Worm (Caenorhabditis elegans) whole organism, mixed stage, embryonic: ENCODE data around the gene str-253.

Experiments used
- M03D4.4 ChIP-seq: sonication (generic microtip); optimal IDR thresholded peaks from 2 replicates; lab custom pipeline; 2017; ENCODE audit warnings: mild to moderate bottlenecking, missing genetic modification characterization, missing compliant biosample characterization
- blmp-1 ChIP-seq: fragments of 150-350 bp; optimal IDR thresholded peaks from 2 replicates; lab custom pipeline; 2014; ENCODE audit warnings: missing biosample characterization, missing genetic modification characterization
- ceh-43 ChIP-seq: fragments of 200-800 bp; sonication (Bioruptor generic); optimal IDR thresholded peaks from 2 replicates; lab custom pipeline; 2018; ENCODE audit warnings: mild to moderate bottlenecking, missing genetic modification characterization, moderate library complexity, missing compliant biosample characterization
- ceh-83 ChIP-seq: fragments of 200-800 bp; sonication (Bioruptor generic); optimal IDR thresholded peaks from 2 replicates; lab custom pipeline; 2018; ENCODE audit warnings: mild to moderate bottlenecking, missing genetic modification characterization, missing compliant biosample characterization
- ces-1 ChIP-seq: fragments of 150-350 bp; optimal IDR thresholded peaks from 2 replicates; lab custom pipeline; 2014; ENCODE audit warnings: missing biosample characterization, missing genetic modification reagents, missing genetic modification characterization
- cnd-1 ChIP-seq: fragments of 200-800 bp; sonication (Bioruptor generic); optimal IDR thresholded peaks from 2 replicates; lab custom pipeline; 2018; ENCODE audit warnings: mild to moderate bottlenecking, missing genetic modification characterization, missing compliant biosample characterization
- drap-1 ChIP-seq: fragments of 200-800 bp; sonication (Bioruptor generic); optimal IDR thresholded peaks from 3 replicates; lab custom pipeline; 2018; ENCODE audit warnings: mild to moderate bottlenecking, missing genetic modification characterization, missing compliant biosample characterization
- elt-1 ChIP-seq: sonication (generic microtip); optimal IDR thresholded peaks from 2 replicates; lab custom pipeline; 2017; ENCODE audit warnings: missing genetic modification characterization, mild to moderate bottlenecking, missing compliant biosample characterization, antibody characterized with exemption, moderate library complexity, borderline replicate concordance; ENCODE audit not compliant: insufficient read depth
- elt-3 ChIP-seq: fragments of 150-350 bp; optimal IDR thresholded peaks from 2 replicates; lab custom pipeline; 2014; ENCODE audit warnings: missing biosample characterization, missing genetic modification characterization
- flh-1 ChIP-seq: fragments of 200-800 bp; sonication (Bioruptor generic); optimal IDR thresholded peaks from 2 replicates; lab custom pipeline; 2018; ENCODE audit warnings: mild to moderate bottlenecking, missing genetic modification characterization, moderate library complexity, missing compliant biosample characterization
- ham-2 ChIP-seq: fragments of 200-800 bp; sonication (Bioruptor generic); optimal IDR thresholded peaks from 2 replicates; lab custom pipeline; 2018; ENCODE audit warnings: mild to moderate bottlenecking, missing genetic modification characterization, missing compliant biosample characterization
- hlh-1 ChIP-seq: fragments of 150-350 bp; optimal IDR thresholded peaks from 2 replicates; lab custom pipeline; 2014; ENCODE audit warnings: missing biosample characterization, missing genetic modification reagents, missing genetic modification characterization
- lin-13 ChIP-seq: fragments of 150-350 bp; optimal IDR thresholded peaks from 2 replicates; lab custom pipeline; 2014; ENCODE audit warnings: missing biosample characterization, missing genetic modification characterization
- lin-32 ChIP-seq: fragments of 200-800 bp; sonication (Bioruptor generic); optimal IDR thresholded peaks from 2 replicates; lab custom pipeline; 2018; ENCODE audit warnings: mild to moderate bottlenecking, missing genetic modification characterization, missing compliant biosample characterization
- lsy-2 ChIP-seq: fragments of 150-350 bp; optimal IDR thresholded peaks from 2 replicates; lab custom pipeline; 2014; ENCODE audit warnings: missing biosample characterization, missing genetic modification characterization
- mep-1 ChIP-seq: fragments of 150-350 bp; optimal IDR thresholded peaks from 2 replicates; lab custom pipeline; 2017; ENCODE audit warnings: missing biosample characterization, missing genetic modification reagents, missing genetic modification characterization, inconsistent platforms
- mls-2 ChIP-seq: sonication (generic microtip); optimal IDR thresholded peaks from 2 replicates; lab custom pipeline; 2016; ENCODE audit warnings: mild to moderate bottlenecking, missing genetic modification characterization, moderate library complexity, missing compliant biosample characterization
- nhr-12 ChIP-seq: fragments of 150-350 bp; optimal IDR thresholded peaks from 2 replicates; lab custom pipeline; 2014; ENCODE audit warnings: missing biosample characterization, missing genetic modification characterization
- nhr-2 ChIP-seq: fragments of 150-350 bp; optimal IDR thresholded peaks from 2 replicates; lab custom pipeline; 2014; ENCODE audit warnings: missing biosample characterization, missing genetic modification characterization
- nhr-237 ChIP-seq: fragments of 150-350 bp; optimal IDR thresholded peaks from 2 replicates; lab custom pipeline; 2014; ENCODE audit warnings: missing biosample characterization, missing genetic modification characterization
- nhr-28 ChIP-seq: fragments of 150-350 bp; optimal IDR thresholded peaks from 2 replicates; lab custom pipeline; 2014; ENCODE audit warnings: missing biosample characterization, missing genetic modification characterization
- nhr-76 ChIP-seq: sonication (generic microtip); optimal IDR thresholded peaks from 2 replicates; lab custom pipeline; 2017; ENCODE audit warnings: missing biosample characterization, missing genetic modification characterization
- pha-4 ChIP-seq: fragments of 150-350 bp; optimal IDR thresholded peaks from 2 replicates; lab custom pipeline; 2018; ENCODE audit warnings: missing biosample characterization, missing genetic modification reagents, missing genetic modification characterization
- sem-2 ChIP-seq: fragments of 200-800 bp; sonication (Bioruptor generic); optimal IDR thresholded peaks from 2 replicates; lab custom pipeline; 2018; ENCODE audit warnings: mild to moderate bottlenecking, missing genetic modification characterization, missing compliant biosample characterization
- snpc-4 ChIP-seq: fragments of 150-350 bp; optimal IDR thresholded peaks from 2 replicates; lab custom pipeline; 2014; ENCODE audit warnings: missing biosample characterization, missing genetic modification characterization
- sptf-1 ChIP-seq: sonication (generic microtip); optimal IDR thresholded peaks from 2 replicates; lab custom pipeline; 2017; ENCODE audit warnings: mild to moderate bottlenecking, missing genetic modification characterization, moderate library complexity, missing compliant biosample characterization
- tbx-8 ChIP-seq: fragments of 200-800 bp; sonication (Bioruptor generic); optimal IDR thresholded peaks from 2 replicates; lab custom pipeline; 2018; ENCODE audit warnings: mild to moderate bottlenecking, missing genetic modification characterization, moderate library complexity, missing compliant biosample characterization
- unc-120 ChIP-seq: sonication (generic microtip); optimal IDR thresholded peaks from 2 replicates; lab custom pipeline; 2017; ENCODE audit warnings: missing genetic modification characterization, missing compliant biosample characterization; ENCODE audit not compliant: poor library complexity, severe bottlenecking
- unc-39 ChIP-seq: fragments of 150-350 bp; optimal IDR thresholded peaks from 2 replicates; lab custom pipeline; 2014; ENCODE audit warnings: missing biosample characterization, missing genetic modification characterization
- unc-62 ChIP-seq: fragments of 150-350 bp; optimal IDR thresholded peaks from 2 replicates; lab custom pipeline; 2014; ENCODE audit warnings: missing biosample characterization, missing genetic modification reagents, missing genetic modification characterization
- zip-8 ChIP-seq: fragments of 150-350 bp; optimal IDR thresholded peaks from 2 replicates; lab custom pipeline; 2014; ENCODE audit warnings: missing biosample characterization, missing genetic modification characterization
- ztf-11 ChIP-seq: fragments of 150-350 bp; optimal IDR thresholded peaks from 2 replicates; lab custom pipeline; 2014; ENCODE audit warnings: missing biosample characterization, missing genetic modification characterization

Gene str-253

DNA sequence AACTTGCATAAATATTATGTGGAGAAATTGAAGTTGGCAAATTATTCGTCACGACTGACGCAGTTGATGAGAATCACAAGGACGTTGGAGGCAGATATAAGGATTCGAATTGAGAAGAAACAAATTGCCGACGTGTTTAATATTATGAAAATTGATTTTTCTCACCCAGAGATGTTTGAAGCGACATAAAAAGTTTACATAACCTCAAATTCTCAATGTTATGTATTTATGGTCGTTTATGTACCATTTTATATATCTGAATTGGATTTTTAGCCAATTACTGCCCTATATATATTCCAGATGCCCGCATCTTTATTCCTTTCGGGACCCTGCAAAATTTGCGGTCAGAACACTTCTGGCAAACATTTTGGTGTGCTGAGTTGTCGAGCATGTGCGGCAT is 25.6 kb downstream of the str-253 start, which contains the start of gene nhr-126:
nhr-126 (plus strand) TSS at position 301 of the 400 bp plus-strand sequence.
- TF ChIP-seq ceh-43 (GFP tag; lab: Kevin White, UChicago) = no peak
- TF ChIP-seq nhr-28 (tag; lab: Kevin White, UChicago) = no peak
- no peak for TF ChIP-seq mep-1 (tag; lab: Kevin White, UChicago)
- TF ChIP-seq ces-1 (GFP tag; lab: Kevin White, UChicago) = no peak
- no peak for TF ChIP-seq unc-62 (GFP tag; lab: Kevin White, UChicago)
- no peak for TF ChIP-seq nhr-237 (tag; lab: Kevin White, UChicago)
- no peak for TF ChIP-seq nhr-12 (tag; lab: Kevin White, UChicago)
- no peak for TF ChIP-seq hlh-1 (tag; lab: Kevin White, UChicago)
- TF ChIP-seq mls-2 (tag; lab: Kevin White, UChicago) = no peak
- no peak for TF ChIP-seq unc-39
- TF ChIP-seq drap-1 (GFP tag; lab: Kevin White, UChicago) = no peak
- TF ChIP-seq cnd-1 (tag; lab: Kevin White, UChicago) = no peak
- TF ChIP-seq zip-8 (tag; lab: Kevin White, UChicago) = no peak
- no peak for TF ChIP-seq lin-32 (GFP tag; lab: Kevin White, UChicago)
- no peak for TF ChIP-seq ztf-11 (tag; lab: Kevin White, UChicago)
- TF ChIP-seq M03D4.4 = no peak
- no peak for TF ChIP-seq nhr-76 (tag; lab: Kevin White, UChicago)
- TF ChIP-seq elt-3 (tag; lab: Kevin White, UChicago) = no peak
- no peak for TF ChIP-seq lsy-2 (tag; lab: Kevin White, UChicago)
- no peak for TF ChIP-seq elt-1

DNA sequence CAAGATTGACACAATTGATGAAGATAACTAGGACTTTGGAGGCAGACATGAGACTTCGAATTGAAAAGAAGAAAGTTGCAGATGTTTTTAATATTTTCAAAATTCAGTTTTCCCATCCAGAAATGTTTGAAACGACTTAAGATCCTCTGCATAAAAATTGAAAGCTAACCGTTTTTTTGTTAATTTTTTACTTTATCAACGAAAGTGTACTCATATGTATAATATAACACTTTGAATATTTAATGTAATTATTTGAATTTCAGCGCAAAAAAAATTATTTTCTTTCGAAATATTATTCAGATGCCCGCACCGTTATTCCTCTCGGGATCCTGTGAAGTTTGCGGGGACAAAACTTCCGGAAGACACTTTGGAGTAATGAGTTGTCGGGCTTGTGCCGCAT is 27.5 kb downstream of the str-253 start, which contains the start of gene nhr-18:
nhr-18 (plus strand) TSS at position 301 of the 400 bp plus-strand sequence.
- TF ChIP-seq tbx-8 (GFP tag; lab: Kevin White, UChicago) = no peak
- no peak for TF ChIP-seq ham-2
- TF ChIP-seq unc-120 (tag; lab: Kevin White, UChicago) = no peak
- no peak for TF ChIP-seq drap-1 (GFP tag; lab: Kevin White, UChicago)
- no peak for TF ChIP-seq ceh-43 (GFP tag; lab: Kevin White, UChicago)
- TF ChIP-seq mep-1 (tag; lab: Kevin White, UChicago) = no peak
- TF ChIP-seq zip-8 (tag; lab: Kevin White, UChicago) = no peak
- no peak for TF ChIP-seq blmp-1 (tag; lab: Kevin White, UChicago)
- no peak for TF ChIP-seq elt-1
- TF ChIP-seq ztf-11 (tag; lab: Kevin White, UChicago) = no peak
- no peak for TF ChIP-seq nhr-76 (tag; lab: Kevin White, UChicago)
- no peak for TF ChIP-seq ces-1 (GFP tag; lab: Kevin White, UChicago)
- no peak for TF ChIP-seq snpc-4 (tag; lab: Kevin White, UChicago)
- TF ChIP-seq nhr-2 (tag; lab: Kevin White, UChicago) = no peak
- no peak for TF ChIP-seq flh-1 (GFP tag; lab: Kevin White, UChicago)
- TF ChIP-seq mls-2 (tag; lab: Kevin White, UChicago) = no peak

DNA sequence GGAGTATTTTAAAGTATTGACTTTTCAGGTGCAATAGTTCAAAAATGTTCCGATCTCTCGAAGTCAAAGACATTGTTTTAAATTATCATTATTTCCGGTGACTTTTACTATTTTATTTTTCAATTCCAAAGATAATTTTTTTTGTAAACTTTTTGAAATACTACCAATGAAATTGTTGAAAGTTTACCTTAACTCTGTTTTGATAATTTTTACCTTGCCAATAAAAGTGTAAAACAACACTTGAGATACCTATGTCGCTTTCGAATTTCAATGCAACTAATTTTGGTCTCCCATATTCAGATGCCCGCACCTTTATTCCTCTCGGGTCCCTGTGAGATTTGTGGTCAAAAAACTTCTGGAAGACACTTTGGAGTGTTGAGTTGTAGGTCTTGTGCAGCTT is 29.3 kb downstream of the str-253 start, which contains the start of gene nhr-103:
nhr-103 (plus strand) TSS at position 301 of the 400 bp plus-strand sequence.
- TF ChIP-seq pha-4 (tag; lab: Kevin White, UChicago) (no peak), drap-1 (GFP tag; lab: Kevin White, UChicago) (no peak), flh-1 (GFP tag; lab: Kevin White, UChicago) (no peak), lsy-2 (tag; lab: Kevin White, UChicago) (no peak), tbx-8 (GFP tag; lab: Kevin White, UChicago) (no peak), sptf-1 (tag; lab: Kevin White, UChicago) (no peak), lin-32 (GFP tag; lab: Kevin White, UChicago) (no peak), sem-2 (no peak), ceh-83 (GFP tag; lab: Kevin White, UChicago) (no peak), zip-8 (tag; lab: Kevin White, UChicago) (no peak), ces-1 (GFP tag; lab: Kevin White, UChicago) (no peak), M03D4.4 (no peak), lin-13 (tag; lab: Kevin White, UChicago) (no peak), elt-3 (tag; lab: Kevin White, UChicago) (no peak), ztf-11 (tag; lab: Kevin White, UChicago) (no peak), ceh-43 (GFP tag; lab: Kevin White, UChicago) (no peak), ham-2 (no peak)

DNA sequence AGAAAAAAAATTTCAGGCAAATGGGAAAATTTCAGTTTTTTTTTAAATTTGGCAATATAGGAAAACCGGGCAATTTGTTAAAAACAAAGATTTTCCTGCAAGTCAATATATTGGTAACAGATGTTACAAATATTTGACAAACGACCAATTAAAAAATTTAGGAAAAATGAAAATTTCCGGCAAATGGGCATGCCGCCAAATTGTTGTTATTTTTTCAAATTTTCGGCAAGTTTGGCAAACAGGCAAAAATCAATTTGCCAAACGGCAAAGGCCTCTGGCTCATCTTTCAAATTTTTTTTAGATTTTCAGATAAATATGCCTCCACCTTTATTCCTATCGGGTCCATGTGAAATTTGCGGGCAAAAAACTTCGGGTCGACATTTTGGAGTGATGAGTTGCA is 32.6 kb downstream of the str-253 start, which contains the start of gene nhr-128:
nhr-128 (plus strand) TSS at position 301 of the 400 bp plus-strand sequence.
- TF ChIP-seq unc-62 (GFP tag; lab: Kevin White, UChicago) (no peak), unc-120 (tag; lab: Kevin White, UChicago) (no peak), mls-2 (tag; lab: Kevin White, UChicago) (no peak), lsy-2 (tag; lab: Kevin White, UChicago) (no peak), hlh-1 (tag; lab: Kevin White, UChicago) (no peak), ham-2 (no peak), M03D4.4 (no peak), ceh-83 (GFP tag; lab: Kevin White, UChicago) (no peak), nhr-2 (tag; lab: Kevin White, UChicago) (no peak), ztf-11 (tag; lab: Kevin White, UChicago) (no peak), flh-1 (GFP tag; lab: Kevin White, UChicago) (no peak)
